Worm (Caenorhabditis elegans) whole organism, L3 larva: ENCODE results near the gene M60.7.

ENCODE experiments used
- ceh-82 ChIP-seq: fragments of 150-350 bp; optimal IDR thresholded peaks from 2 replicates; lab custom pipeline; 2014; ENCODE audit warnings: missing biosample characterization, missing genetic modification characterization
- egl-5 ChIP-seq: fragments of 150-350 bp; optimal IDR thresholded peaks from 2 replicates; lab custom pipeline; 2017; ENCODE audit warnings: missing biosample characterization, missing genetic modification reagents, missing genetic modification characterization, inconsistent platforms
- eor-1 ChIP-seq, 2 experiments: fragments of 150-350 bp; optimal IDR thresholded peaks; 2 replicates each; lab custom pipeline; 2014 to 2018; ENCODE audit warnings: missing biosample characterization in 2 of 2, missing genetic modification characterization in 2 of 2
- nfya-1 ChIP-seq: sonication (generic microtip); optimal IDR thresholded peaks from 2 replicates; lab custom pipeline; 2017; ENCODE audit warnings: missing genetic modification characterization, mild to moderate bottlenecking, missing compliant biosample characterization, antibody characterized with exemption, moderate library complexity; ENCODE audit not compliant: insufficient read depth
- nhr-23 ChIP-seq: fragments of 150-350 bp; optimal IDR thresholded peaks from 2 replicates; lab custom pipeline; 2014; ENCODE audit warnings: missing biosample characterization, missing genetic modification reagents, missing genetic modification characterization
- nhr-76 ChIP-seq: fragments of 150-350 bp; sonication (generic microtip); optimal IDR thresholded peaks from 5 replicates; lab custom pipeline; 2014; ENCODE audit warnings: missing biosample characterization, missing genetic modification characterization
- pha-4 ChIP-seq: fragments of 150-350 bp; optimal IDR thresholded peaks from 2 replicates; lab custom pipeline; 2014; ENCODE audit warnings: missing biosample characterization, missing genetic modification reagents, missing genetic modification characterization
- skn-1 ChIP-seq: fragments of 150-350 bp; optimal IDR thresholded peaks from 2 replicates; lab custom pipeline; 2014; ENCODE audit warnings: missing biosample characterization, missing genetic modification characterization
- ztf-11 ChIP-seq: fragments of 150-350 bp; optimal IDR thresholded peaks from 2 replicates; lab custom pipeline; 2014; ENCODE audit warnings: missing biosample characterization, missing genetic modification characterization
- ztf-4 ChIP-seq: fragments of 150-350 bp; optimal IDR thresholded peaks from 2 replicates; lab custom pipeline; 2014; ENCODE audit warnings: missing biosample characterization, missing genetic modification characterization

- TF ChIP-seq skn-1 (tag; lab: Kevin White, UChicago) (no peak), nfya-1 (peak; percentile 60), egl-5 (tag; lab: Kevin White, UChicago) (no peak), nhr-23 (no peak), nhr-76 (tag; lab: Kevin White, UChicago) (no peak), ztf-4 (tag; lab: Kevin White, UChicago) (no peak), pha-4 (tag; lab: Kevin White, UChicago) (peak; percentile 9), eor-1 (tag; optimal IDR thresholded peaks at IDR 0.05; lab: Kevin White, UChicago) (no peak), ztf-11 (tag; lab: Kevin White, UChicago) (no peak), ceh-82 (tag; lab: Kevin White, UChicago) (no peak)
These were observed 15.4 kb upstream of the M60.7 start for ce11 chrX:8276333-8276732.
